Worm (Caenorhabditis elegans) whole organism, early embryonic: ENCODE results near the gene col-39.

ENCODE experiments used
- B0310.2 ChIP-seq: sonication (generic microtip); optimal IDR thresholded peaks from 2 replicates; lab custom pipeline; 2016; ENCODE audit warnings: mild to moderate bottlenecking, missing genetic modification characterization, missing compliant biosample characterization
- F13C5.2 ChIP-seq: sonication (generic microtip); optimal IDR thresholded peaks from 2 replicates; lab custom pipeline; 2017; ENCODE audit warnings: mild to moderate bottlenecking, missing genetic modification characterization, inconsistent platforms, missing compliant biosample characterization
- ama-1 ChIP-seq: fragments of 150-350 bp; optimal IDR thresholded peaks from 2 replicates; lab custom pipeline; 2014
- ets-7 ChIP-seq: sonication (generic microtip); optimal IDR thresholded peaks from 2 replicates; lab custom pipeline; 2016; ENCODE audit warnings: missing genotype, missing genetic modification characterization, missing compliant biosample characterization
- flt-1 ChIP-seq: fragments of 200-800 bp; sonication (Bioruptor generic); IDR thresholded peaks from 2 replicates; pipeline ENCODE4 v1.3.6; 2022; ENCODE audit warnings: missing genetic modification characterization, missing compliant biosample characterization
- hmbx-1 ChIP-seq: sonication (generic microtip); optimal IDR thresholded peaks from 2 replicates; lab custom pipeline; 2016; ENCODE audit warnings: mild to moderate bottlenecking, missing genetic modification characterization, missing compliant biosample characterization
- hmg-4 ChIP-seq: fragments of 200-800 bp; sonication (Bioruptor generic); optimal IDR thresholded peaks from 2 replicates; lab custom pipeline; 2018; ENCODE audit warnings: mild to moderate bottlenecking, missing genetic modification characterization, missing compliant biosample characterization
- hnd-1 ChIP-seq: sonication (generic microtip); optimal IDR thresholded peaks from 2 replicates; lab custom pipeline; 2016; ENCODE audit warnings: missing genetic modification characterization, missing compliant biosample characterization
- pes-1 ChIP-seq: fragments of 200-800 bp; sonication (Bioruptor generic); IDR thresholded peaks from 2 replicates; pipeline ENCODE4 v1.3.6; 2022; ENCODE audit warnings: missing genetic modification reagents, missing genetic modification characterization, missing compliant biosample characterization
- sea-1 ChIP-seq: fragments of 200-800 bp; sonication (Bioruptor generic); conservative IDR thresholded peaks from 2 replicates; pipeline ENCODE4 v1.3.6; 2022; ENCODE audit warnings: missing genetic modification characterization, missing compliant biosample characterization
- tbx-37 ChIP-seq: fragments of 200-800 bp; sonication (Bioruptor generic); conservative IDR thresholded peaks from 2 replicates; pipeline ENCODE4 v1.3.6; 2022; ENCODE audit warnings: missing genetic modification reagents, missing genetic modification characterization, missing compliant biosample characterization
- tra-4 ChIP-seq: sonication (generic microtip); optimal IDR thresholded peaks from 2 replicates; lab custom pipeline; 2017; ENCODE audit warnings: missing genetic modification characterization, missing compliant biosample characterization

- TF ChIP-seq ama-1 (lab: Kevin White, UChicago): no peak
- no peak for TF ChIP-seq ets-7 (tag; lab: Kevin White, UChicago)
- TF ChIP-seq tbx-37 (GFP tag; lab: Robert Waterston, UW): no peak
- TF ChIP-seq F13C5.2: no peak
- TF ChIP-seq hmbx-1 (tag; lab: Kevin White, UChicago): no peak
- TF ChIP-seq sea-1 (GFP tag; lab: Robert Waterston, UW): no peak
- no peak for TF ChIP-seq flt-1 (GFP tag; lab: Robert Waterston, UW)
- no peak for TF ChIP-seq hmg-4 (GFP tag; lab: Kevin White, UChicago)
- TF ChIP-seq tra-4 (tag; lab: Kevin White, UChicago): no peak
- TF ChIP-seq pes-1 (GFP tag; lab: Robert Waterston, UW): no peak
- TF ChIP-seq B0310.2: no peak
- TF ChIP-seq hnd-1 (tag; lab: Kevin White, UChicago): no peak
Observed at ce11 chrII:10706901-10707300, 2.2 kb downstream of the col-39 start, which contains the start of gene col-80.
